Fruit fly (Drosophila melanogaster) whole organism, prepupa: ENCODE results near the gene GatB.
A peak's percentile ranks its signal among the peaks of the same experiment; 100 is the strongest.

Experiments used
- Blimp-1 ChIP-seq: fragments of 200-800 bp; sonication (Bioruptor generic); optimal IDR thresholded peaks from 3 replicates; lab custom pipeline; 2017; ENCODE audit warnings: missing biosample characterization, missing genetic modification characterization, mild to moderate bottlenecking, moderate library complexity, missing genetic modification reagents
- CG10631 ChIP-seq: fragments of 200-800 bp; sonication (Bioruptor generic); optimal IDR thresholded peaks from 2 replicates; lab custom pipeline; 2016; ENCODE audit warnings: missing biosample characterization, missing genetic modification characterization
- CG10669 ChIP-seq: fragments of 200-800 bp; sonication (Bioruptor generic); optimal IDR thresholded peaks from 3 replicates; lab custom pipeline; 2018; ENCODE audit warnings: missing biosample characterization, mild to moderate bottlenecking, missing genetic modification characterization, moderate library complexity
- CG11762 ChIP-seq: fragments of 200-800 bp; sonication (Bioruptor generic); optimal IDR thresholded peaks from 3 replicates; lab custom pipeline; 2016; ENCODE audit warnings: missing biosample characterization, missing genetic modification characterization; ENCODE audit not compliant: insufficient read depth
- CG15336 ChIP-seq: fragments of 200-800 bp; sonication (Bioruptor generic); IDR thresholded peaks from 2 replicates; pipeline ENCODE4 v1.3.6; 2022; ENCODE audit warnings: missing biosample characterization, missing genetic modification characterization
- CG1621 ChIP-seq: fragments of 200-800 bp; sonication (Bioruptor generic); optimal IDR thresholded peaks from 3 replicates; lab custom pipeline; 2018; ENCODE audit warnings: missing biosample characterization, mild to moderate bottlenecking, missing genetic modification characterization
- CG4318 ChIP-seq: fragments of 200-800 bp; sonication (Bioruptor generic); optimal IDR thresholded peaks from 3 replicates; lab custom pipeline; 2017; ENCODE audit warnings: missing biosample characterization, mild to moderate bottlenecking, missing genetic modification characterization
- CG6163 ChIP-seq: fragments of 200-800 bp; sonication (Bioruptor generic); IDR thresholded peaks from 3 replicates; pipeline ENCODE4 v1.3.6; 2022; ENCODE audit warnings: missing biosample characterization, missing genetic modification characterization
- lz ChIP-seq: fragments of 200-800 bp; sonication (Bioruptor generic); optimal IDR thresholded peaks from 3 replicates; lab custom pipeline; 2016; ENCODE audit warnings: missing biosample characterization, missing genetic modification characterization
- svp ChIP-seq: fragments of 200-800 bp; sonication (Bioruptor generic); peaks from one replicate; lab custom pipeline; 2016; ENCODE audit warnings: missing biosample characterization, missing genetic modification characterization

dm6 chr3R:24141013-24141592, 11.0 kb upstream of the GatB start, which contains the start of gene Kal1:
- TF ChIP-seq lz (GFP tag; lab: Kevin White, UChicago) (peak; percentile 91), CG10631 (GFP tag; lab: Kevin White, UChicago) (peak; percentile 97), CG15336 (GFP tag; lab: Robert Waterston, UW) (peak; percentile 99), svp (peak; percentile 98), CG11762 (GFP tag; lab: Kevin White, UChicago) (peak; percentile 96), CG1621 (tag; lab: Kevin White, UChicago) (peak; percentile 97), CG6163 (GFP tag; lab: Robert Waterston, UW) (peak; percentile 98), CG4318 (peak; percentile 87), Blimp-1 (peak; percentile 94), CG10669 (GFP tag; lab: Kevin White, UChicago) (peak; percentile 97)
